Worm (Caenorhabditis elegans) whole organism, early embryonic: ENCODE results near the gene C03G6.21.

Experiments used
- B0310.2 ChIP-seq: sonication (generic microtip); optimal IDR thresholded peaks from 2 replicates; lab custom pipeline; 2016; ENCODE audit warnings: mild to moderate bottlenecking, missing genetic modification characterization, missing compliant biosample characterization
- F13C5.2 ChIP-seq: sonication (generic microtip); optimal IDR thresholded peaks from 2 replicates; lab custom pipeline; 2017; ENCODE audit warnings: mild to moderate bottlenecking, missing genetic modification characterization, inconsistent platforms, missing compliant biosample characterization
- aly-1 ChIP-seq: sonication (generic microtip); optimal IDR thresholded peaks from 2 replicates; lab custom pipeline; 2016; ENCODE audit warnings: missing genetic modification characterization, missing compliant biosample characterization
- ama-1 ChIP-seq: fragments of 150-350 bp; optimal IDR thresholded peaks from 2 replicates; lab custom pipeline; 2014
- ceh-13 ChIP-seq: fragments of 200-800 bp; sonication (Bioruptor generic); optimal IDR thresholded peaks from 2 replicates; lab custom pipeline; 2018; ENCODE audit warnings: mild to moderate bottlenecking, missing genetic modification characterization, missing compliant biosample characterization
- ceh-36 ChIP-seq: sonication (generic microtip); optimal IDR thresholded peaks from 2 replicates; lab custom pipeline; 2016; ENCODE audit warnings: missing genetic modification characterization, inconsistent platforms, missing compliant biosample characterization
- ets-7 ChIP-seq: sonication (generic microtip); optimal IDR thresholded peaks from 2 replicates; lab custom pipeline; 2016; ENCODE audit warnings: missing genotype, missing genetic modification characterization, missing compliant biosample characterization
- flt-1 ChIP-seq: fragments of 200-800 bp; sonication (Bioruptor generic); IDR thresholded peaks from 2 replicates; pipeline ENCODE4 v1.3.6; 2022; ENCODE audit warnings: missing genetic modification characterization, missing compliant biosample characterization
- hmbx-1 ChIP-seq: sonication (generic microtip); optimal IDR thresholded peaks from 2 replicates; lab custom pipeline; 2016; ENCODE audit warnings: mild to moderate bottlenecking, missing genetic modification characterization, missing compliant biosample characterization
- hmg-4 ChIP-seq: fragments of 200-800 bp; sonication (Bioruptor generic); optimal IDR thresholded peaks from 2 replicates; lab custom pipeline; 2018; ENCODE audit warnings: mild to moderate bottlenecking, missing genetic modification characterization, missing compliant biosample characterization
- hnd-1 ChIP-seq: sonication (generic microtip); optimal IDR thresholded peaks from 2 replicates; lab custom pipeline; 2016; ENCODE audit warnings: missing genetic modification characterization, missing compliant biosample characterization
- pes-1 ChIP-seq: fragments of 200-800 bp; sonication (Bioruptor generic); IDR thresholded peaks from 2 replicates; pipeline ENCODE4 v1.3.6; 2022; ENCODE audit warnings: missing genetic modification reagents, missing genetic modification characterization, missing compliant biosample characterization
- scrt-1 ChIP-seq: fragments of 200-800 bp; sonication (Bioruptor generic); IDR thresholded peaks from 2 replicates; pipeline ENCODE4 v1.3.6; 2022; ENCODE audit warnings: missing genetic modification characterization, missing compliant biosample characterization
- sea-1 ChIP-seq: fragments of 200-800 bp; sonication (Bioruptor generic); conservative IDR thresholded peaks from 2 replicates; pipeline ENCODE4 v1.3.6; 2022; ENCODE audit warnings: missing genetic modification characterization, missing compliant biosample characterization
- tbx-11 ChIP-seq: fragments of 200-800 bp; sonication (Bioruptor generic); IDR thresholded peaks from 2 replicates; pipeline ENCODE4 v1.3.6; 2022; ENCODE audit warnings: missing genetic modification characterization, missing compliant biosample characterization
- tbx-37 ChIP-seq: fragments of 200-800 bp; sonication (Bioruptor generic); conservative IDR thresholded peaks from 2 replicates; pipeline ENCODE4 v1.3.6; 2022; ENCODE audit warnings: missing genetic modification reagents, missing genetic modification characterization, missing compliant biosample characterization
- tra-4 ChIP-seq: sonication (generic microtip); optimal IDR thresholded peaks from 2 replicates; lab custom pipeline; 2017; ENCODE audit warnings: missing genetic modification characterization, missing compliant biosample characterization

Gene C03G6.21

DNA sequence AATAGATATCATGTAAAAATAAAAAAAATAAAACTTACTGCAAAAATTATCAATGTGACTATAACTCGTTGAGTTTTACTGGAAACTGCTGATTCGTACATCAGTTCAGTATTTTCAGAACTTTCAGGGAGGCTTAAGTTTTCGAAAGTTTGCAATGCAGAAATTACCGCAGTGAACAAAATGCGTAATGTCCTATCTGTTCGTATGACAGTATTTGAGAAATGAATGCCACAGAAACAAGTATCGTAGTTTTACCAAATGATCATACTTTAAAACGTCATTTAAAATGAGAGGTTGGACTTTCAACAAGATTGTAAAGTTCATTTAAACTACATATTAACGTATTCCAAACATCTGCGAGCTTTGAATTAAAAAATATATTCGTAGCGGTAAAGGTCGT lies at the start of gene C03G6.21:
Gene C03G6.21 (minus strand): TSS at position 101 of the 400 bp plus-strand sequence.
- TF ChIP-seq B0310.2 (no peak), ets-7 (no peak), F13C5.2 (no peak), ama-1 (no peak), tra-4 (tag; lab: Kevin White, UChicago) (no peak), flt-1 (no peak), tbx-37 (no peak), tbx-11 (GFP tag; lab: Robert Waterston, UW) (no peak), aly-1 (tag; lab: Kevin White, UChicago) (no peak), ceh-13 (GFP tag; lab: Kevin White, UChicago) (no peak)

DNA sequence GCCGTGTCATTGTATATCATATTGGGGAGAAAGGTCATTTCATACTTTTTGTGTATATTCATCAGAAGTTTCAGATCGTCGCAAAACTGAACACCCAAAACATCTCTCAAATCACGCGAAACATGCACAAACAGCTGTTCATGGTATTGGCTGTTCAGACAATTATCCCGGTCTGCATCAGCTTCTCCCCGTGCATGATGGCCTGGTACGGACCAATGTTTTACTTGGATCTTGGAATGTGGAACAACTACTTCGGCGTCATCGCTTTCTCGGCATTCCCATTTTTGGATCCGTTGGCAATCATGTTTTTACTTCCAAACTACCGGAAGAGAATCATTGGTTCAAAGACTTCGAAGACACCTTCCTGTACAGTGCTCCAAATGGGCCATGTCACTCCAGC lies 46.9 kb upstream of the C03G6.21 start:
- TF ChIP-seq ets-7 (no peak), hmg-4 (GFP tag; lab: Kevin White, UChicago) (no peak), hnd-1 (tag; lab: Kevin White, UChicago) (no peak), tra-4 (tag; lab: Kevin White, UChicago) (no peak), ama-1 (no peak), pes-1 (GFP tag; lab: Robert Waterston, UW) (no peak), tbx-11 (GFP tag; lab: Robert Waterston, UW) (no peak), B0310.2 (no peak), flt-1 (no peak), hmbx-1 (tag; lab: Kevin White, UChicago) (no peak), F13C5.2 (no peak), aly-1 (tag; lab: Kevin White, UChicago) (no peak)

DNA sequence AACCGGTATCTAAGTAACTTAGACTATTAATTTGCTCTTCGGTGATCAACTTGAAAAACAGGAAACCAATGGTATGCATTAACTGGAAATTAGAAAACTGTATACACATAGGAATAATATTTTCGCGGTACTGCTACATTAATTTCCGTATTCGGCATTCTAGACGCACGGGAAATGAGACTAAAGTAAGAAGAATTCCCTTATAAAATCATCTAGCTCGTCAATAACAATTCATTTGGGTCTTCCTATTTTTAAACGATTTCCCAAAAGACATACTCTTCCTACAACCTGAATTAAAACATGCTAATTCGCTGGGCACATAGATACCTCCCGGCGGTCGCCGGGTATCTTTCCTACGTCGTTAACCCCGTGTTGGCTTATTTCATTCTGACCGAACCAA lies 45.8 kb upstream of the C03G6.21 start, which contains the start of gene srj-13:
Gene srj-13 (plus strand): TSS at position 301 of the 400 bp plus-strand sequence.
- TF ChIP-seq sea-1 (GFP tag; lab: Robert Waterston, UW) (no peak), scrt-1 (no peak), pes-1 (GFP tag; lab: Robert Waterston, UW) (no peak), tbx-11 (GFP tag; lab: Robert Waterston, UW) (no peak), flt-1 (no peak), ets-7 (no peak), tbx-37 (no peak), ceh-13 (GFP tag; lab: Kevin White, UChicago) (no peak), hnd-1 (tag; lab: Kevin White, UChicago) (no peak), B0310.2 (no peak), hmbx-1 (tag; lab: Kevin White, UChicago) (no peak), F13C5.2 (no peak), aly-1 (tag; lab: Kevin White, UChicago) (no peak), tra-4 (tag; lab: Kevin White, UChicago) (no peak), hmg-4 (GFP tag; lab: Kevin White, UChicago) (no peak), ceh-36 (no peak), ama-1 (no peak)

DNA sequence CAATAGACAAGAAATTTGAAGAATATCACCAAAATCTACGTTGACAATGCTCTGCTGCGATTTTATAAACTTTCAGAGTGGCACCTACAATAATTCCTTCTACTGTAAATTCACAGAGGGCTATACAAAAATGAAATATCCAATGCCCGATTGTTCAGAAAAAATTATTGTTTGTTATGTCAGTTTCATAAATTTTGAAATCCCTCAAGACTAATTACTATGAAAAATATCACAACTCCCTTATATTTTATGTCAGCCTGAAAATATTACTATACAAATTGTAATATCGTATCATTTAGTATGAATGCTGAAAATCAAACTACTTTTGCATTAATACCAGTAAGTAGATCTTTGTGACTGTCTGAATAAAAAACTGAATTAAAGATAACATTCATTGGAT lies 44.0 kb upstream of the C03G6.21 start, which contains the start of gene srx-60:
Gene srx-60 (plus strand): TSS at position 301 of the 400 bp plus-strand sequence.
- no peak for TF ChIP-seq F13C5.2
- no peak for TF ChIP-seq B0310.2
- no peak for TF ChIP-seq hnd-1 (tag; lab: Kevin White, UChicago)
- TF ChIP-seq tbx-11 (GFP tag; lab: Robert Waterston, UW) = no peak
- TF ChIP-seq ets-7 = no peak
- TF ChIP-seq tra-4 (tag; lab: Kevin White, UChicago) = no peak
- TF ChIP-seq ceh-13 (GFP tag; lab: Kevin White, UChicago) = no peak
- TF ChIP-seq aly-1 (tag; lab: Kevin White, UChicago) = no peak
- no peak for TF ChIP-seq hmbx-1 (tag; lab: Kevin White, UChicago)
- no peak for TF ChIP-seq scrt-1
- TF ChIP-seq tbx-37 = no peak

DNA sequence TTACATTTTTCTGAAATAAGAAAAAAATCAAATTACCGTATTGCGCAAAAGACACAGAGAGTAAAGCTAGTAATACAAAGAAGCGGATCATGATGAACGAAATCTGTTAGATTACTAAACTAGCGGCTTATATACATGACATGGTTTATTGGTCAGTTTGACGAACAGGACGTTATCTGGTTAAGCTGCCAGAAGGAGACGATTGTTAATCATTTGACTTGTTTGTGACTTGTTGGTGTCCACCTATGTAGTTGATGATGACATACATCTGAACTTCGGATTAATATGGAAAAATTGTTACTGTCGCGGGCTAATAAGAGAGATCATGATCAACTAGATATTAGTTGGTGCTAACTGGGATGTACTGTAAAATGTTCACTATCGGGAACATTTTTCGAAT lies 43.5 kb upstream of the C03G6.21 start, which contains the start of gene cnc-9:
Gene cnc-9 (minus strand): TSS at position 101 of the 400 bp plus-strand sequence.
- no peak for TF ChIP-seq pes-1 (GFP tag; lab: Robert Waterston, UW)
- TF ChIP-seq tbx-11 (GFP tag; lab: Robert Waterston, UW) = no peak
- TF ChIP-seq tra-4 (tag; lab: Kevin White, UChicago) = no peak
- TF ChIP-seq ceh-36 = no peak
- TF ChIP-seq scrt-1 = no peak
- no peak for TF ChIP-seq F13C5.2
- TF ChIP-seq hnd-1 (tag; lab: Kevin White, UChicago) = no peak
- TF ChIP-seq ceh-13 (GFP tag; lab: Kevin White, UChicago) = no peak
- no peak for TF ChIP-seq flt-1
- TF ChIP-seq tbx-37 = no peak
- TF ChIP-seq sea-1 (GFP tag; lab: Robert Waterston, UW) = no peak

DNA sequence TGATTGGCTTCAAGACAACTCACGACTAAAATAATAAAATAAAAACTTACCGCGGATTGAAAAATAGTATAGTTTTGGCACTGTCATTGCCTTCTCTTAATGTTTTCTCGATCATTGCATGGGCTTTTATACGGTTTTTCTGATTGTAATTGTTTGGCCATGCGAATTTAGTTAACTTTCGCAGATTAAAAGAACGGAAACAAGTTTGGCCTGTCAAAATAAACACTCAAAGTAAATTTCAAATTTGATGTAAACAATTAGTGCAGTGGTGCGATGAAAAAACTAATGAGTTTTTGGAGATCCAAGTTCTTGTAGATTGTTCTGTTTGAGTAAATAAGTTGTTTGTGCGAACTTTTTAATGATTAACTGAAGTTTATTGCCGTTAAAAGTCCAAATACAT lies 42.6 kb upstream of the C03G6.21 start, which contains the start of gene gst-41:
Gene gst-41 (minus strand): TSS at position 101 of the 400 bp plus-strand sequence.
- TF ChIP-seq hmg-4 (GFP tag; lab: Kevin White, UChicago) = no peak

DNA sequence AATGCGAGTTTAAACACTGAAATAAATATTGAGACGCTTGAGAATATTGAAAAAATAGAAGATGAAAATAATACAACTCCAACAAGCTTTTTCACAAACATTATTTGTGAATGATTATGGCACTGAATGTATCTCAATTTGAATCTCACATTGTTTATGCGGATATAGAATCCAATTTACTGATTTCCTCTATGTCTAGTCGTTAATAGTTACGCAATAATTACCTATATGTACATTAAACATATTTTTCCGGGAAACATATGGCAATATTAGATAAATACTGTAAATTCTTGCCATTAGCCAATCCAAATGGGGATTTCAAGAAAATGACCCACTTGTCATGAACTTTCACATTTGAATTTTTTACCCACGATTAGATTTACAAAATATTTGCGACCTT lies 38.8 kb upstream of the C03G6.21 start, which contains the start of gene srx-9:
Gene srx-9 (minus strand): TSS at position 101 of the 400 bp plus-strand sequence.
- no peak for TF ChIP-seq ceh-36
- TF ChIP-seq hnd-1 (tag; lab: Kevin White, UChicago) = no peak
- no peak for TF ChIP-seq tra-4 (tag; lab: Kevin White, UChicago)
- TF ChIP-seq tbx-11 (GFP tag; lab: Robert Waterston, UW) = no peak
- TF ChIP-seq ets-7 = no peak
- no peak for TF ChIP-seq hmbx-1 (tag; lab: Kevin White, UChicago)
- TF ChIP-seq B0310.2 = no peak
- no peak for TF ChIP-seq sea-1 (GFP tag; lab: Robert Waterston, UW)
- TF ChIP-seq aly-1 (tag; lab: Kevin White, UChicago) = no peak
- TF ChIP-seq hmg-4 (GFP tag; lab: Kevin White, UChicago) = no peak
- no peak for TF ChIP-seq ceh-13 (GFP tag; lab: Kevin White, UChicago)
- TF ChIP-seq ama-1 = no peak
- TF ChIP-seq flt-1 = no peak
- no peak for TF ChIP-seq scrt-1

DNA sequence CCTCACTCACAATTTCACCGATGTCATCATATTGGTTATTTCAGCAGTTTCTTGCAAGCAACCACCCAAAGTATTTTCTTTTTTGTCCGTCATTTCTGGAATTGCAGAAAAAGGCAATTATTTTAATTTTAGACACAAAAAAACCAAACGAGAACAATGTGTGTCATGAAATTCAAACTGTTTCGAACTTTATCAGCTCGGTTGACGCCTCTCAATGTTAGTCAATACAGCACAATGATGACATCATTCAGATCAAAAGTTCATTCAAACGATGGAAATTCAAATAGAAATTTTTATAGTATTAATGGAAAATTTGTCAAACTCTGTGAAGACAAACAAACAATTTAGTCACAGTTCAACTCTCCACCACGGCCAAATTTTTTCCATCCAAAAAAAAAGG lies 35.3 kb upstream of the C03G6.21 start, which contains the start of gene fbxa-105:
Gene fbxa-105 (minus strand): TSS at position 97 of the 400 bp plus-strand sequence.
- TF ChIP-seq ceh-36 (no peak), scrt-1 (no peak), tra-4 (tag; lab: Kevin White, UChicago) (no peak), ceh-13 (GFP tag; lab: Kevin White, UChicago) (no peak), tbx-37 (no peak), ama-1 (no peak), B0310.2 (no peak), hnd-1 (tag; lab: Kevin White, UChicago) (no peak), hmbx-1 (tag; lab: Kevin White, UChicago) (no peak), F13C5.2 (no peak), ets-7 (no peak), aly-1 (tag; lab: Kevin White, UChicago) (no peak), tbx-11 (GFP tag; lab: Robert Waterston, UW) (no peak), pes-1 (GFP tag; lab: Robert Waterston, UW) (no peak)
